Fruit fly (Drosophila melanogaster): ENCODE results near the gene CstF50.
A peak's percentile ranks its signal among the peaks of the same experiment; 100 is the strongest.

CstF50 gene

DNA sequence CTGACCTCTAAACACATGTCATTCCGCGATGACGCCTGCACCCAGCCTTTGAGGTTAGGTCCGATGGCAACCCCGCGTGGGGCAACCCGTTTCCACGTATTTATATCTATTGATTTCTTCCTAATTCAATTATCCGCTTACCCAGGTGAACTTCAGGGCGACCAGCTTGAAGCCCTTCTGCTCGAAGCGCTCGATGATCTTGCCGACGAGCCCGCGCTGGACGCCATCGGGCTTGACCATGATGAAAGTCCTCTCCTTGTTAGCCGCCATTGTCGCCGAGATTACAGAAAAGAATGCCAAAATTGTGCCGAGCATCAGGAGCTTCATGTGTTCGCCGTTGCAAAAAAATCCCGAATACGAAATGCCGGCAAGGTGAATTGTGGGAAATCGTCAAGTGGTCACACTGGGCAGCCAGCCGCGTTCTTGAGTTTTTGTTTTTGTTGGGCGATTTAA, 8.9 kb upstream of the CstF50 start, which contains the start of gene awd (continued):
- TF ChIP-seq CG8319 (GFP tag; optimal IDR thresholded peaks at IDR 0.05) (no peak), CG7368 (GFP tag; optimal IDR thresholded peaks at IDR 0.05) (no peak), Lpt (GFP tag; optimal IDR thresholded peaks at IDR 0.05) (no peak), CG32006 (GFP tag; optimal IDR thresholded peaks at IDR 0.05) (no peak), CG15336 (GFP tag; IDR thresholded peaks at IDR 0.05) (no peak), esn (GFP tag; optimal IDR thresholded peaks at IDR 0.05) (peak; percentile 35), CG4318 (GFP tag; optimal IDR thresholded peaks at IDR 0.05) (no peak), CG6792 (GFP tag; optimal IDR thresholded peaks at IDR 0.05) (no peak), achi (GFP tag; optimal IDR thresholded peaks at IDR 0.05) (peak; percentile 18), Hr38 (GFP tag; optimal IDR thresholded peaks at IDR 0.05) (no peak), CG6808 (GFP tag; optimal IDR thresholded peaks at IDR 0.05) (peak; percentile 25), CG8119 (GFP tag; IDR thresholded peaks at IDR 0.05) (peak; percentile 49; the same call in 2 of the 3 replicates), dsx (GFP tag; optimal IDR thresholded peaks at IDR 0.05; ENCODE audit: poor library complexity, severe bottlenecking) (peak; percentile 10), CG8632 (GFP tag; optimal IDR thresholded peaks at IDR 0.05) (no peak), ss (GFP tag; optimal IDR thresholded peaks at IDR 0.05) (peak; percentile 42 to 47), Gug (GFP tag; IDR thresholded peaks at IDR 0.05) (no peak), spab (GFP tag; optimal IDR thresholded peaks at IDR 0.05) (no peak), Met (GFP tag; optimal IDR thresholded peaks at IDR 0.05) (peak; percentile 6), Sox14 (GFP tag; optimal IDR thresholded peaks at IDR 0.05) (peak; percentile 57)

DNA sequence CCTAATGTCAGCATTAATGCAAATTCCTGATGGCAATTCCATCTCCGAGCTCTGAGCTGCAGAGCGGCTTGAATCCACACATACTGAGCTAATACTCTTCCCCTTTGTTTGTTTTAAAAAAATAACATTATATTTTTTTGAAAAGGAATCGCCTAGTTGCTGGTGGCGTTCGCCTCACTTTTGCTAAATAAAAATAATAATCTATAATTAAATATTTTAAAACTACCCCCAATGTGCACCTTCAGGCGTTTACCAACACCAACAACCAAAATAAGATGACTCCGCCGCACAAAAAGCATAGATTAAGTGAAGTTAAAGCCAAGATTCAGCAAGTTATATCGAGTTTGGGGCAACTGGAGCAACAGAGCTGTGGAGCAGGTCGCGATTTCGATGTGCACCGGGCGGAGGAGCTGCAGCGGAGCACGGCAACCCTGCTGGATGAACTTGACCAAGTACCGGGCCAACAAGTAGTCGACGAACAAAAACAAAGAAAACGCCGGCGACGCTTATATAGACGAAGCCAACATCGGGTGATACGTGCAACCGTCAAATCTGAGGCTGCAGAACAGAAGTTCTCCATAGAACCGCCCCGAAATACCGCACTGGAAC, 7.4 kb upstream of the CstF50 start, which contains the start of gene CG1896:
Gene CG1896 (plus strand): TSS at position 239 of the 609 bp plus-strand sequence.
- peak; percentile 20 for TF ChIP-seq CG6792 (GFP tag; optimal IDR thresholded peaks at IDR 0.05)
- peak; percentile 60 for TF ChIP-seq CG31627 (GFP tag; optimal IDR thresholded peaks at IDR 0.05)
- peak; percentile 85 for TF ChIP-seq eg (GFP tag; IDR thresholded peaks at IDR 0.05)
- TF ChIP-seq pdm3 (GFP tag; optimal IDR thresholded peaks at IDR 0.05), result peak; percentile 73
- peak; percentile 11 for TF ChIP-seq spab (GFP tag; optimal IDR thresholded peaks at IDR 0.05)
- TF ChIP-seq Sox102F (GFP tag; optimal IDR thresholded peaks at IDR 0.05), result no peak
- TF ChIP-seq acj6 (GFP tag; optimal IDR thresholded peaks at IDR 0.05), result peak; percentile 75
- TF ChIP-seq Hr38 (GFP tag; optimal IDR thresholded peaks at IDR 0.05), result no peak
- TF ChIP-seq CG1621 (tag; optimal IDR thresholded peaks at IDR 0.05), result peak; percentile 43
- peak; percentile 51 for TF ChIP-seq Eip75B (GFP tag; optimal IDR thresholded peaks at IDR 0.05)
- TF ChIP-seq topi (GFP tag; optimal IDR thresholded peaks at IDR 0.05), result peak; percentile 70
- peak; percentile 49 for TF ChIP-seq Gug (GFP tag; IDR thresholded peaks at IDR 0.05)
- peak; percentile 60 for TF ChIP-seq CG15336 (GFP tag; IDR thresholded peaks at IDR 0.05)
- TF ChIP-seq CG7368 (GFP tag; optimal IDR thresholded peaks at IDR 0.05), result peak; percentile 32
- peak; percentile 24 for TF ChIP-seq CG16779 (tag; optimal IDR thresholded peaks at IDR 0.05)
- peak; percentile 77 for TF ChIP-seq achi (GFP tag; optimal IDR thresholded peaks at IDR 0.05)
- TF ChIP-seq fd85E (GFP tag; optimal IDR thresholded peaks at IDR 0.05), result no peak
- TF ChIP-seq net (GFP tag; optimal IDR thresholded peaks at IDR 0.05), result peak; percentile 73
- no peak for TF ChIP-seq Eip93F (GFP tag; optimal IDR thresholded peaks at IDR 0.05)
- TF ChIP-seq vri (GFP tag; optimal IDR thresholded peaks at IDR 0.05), result no peak
- TF ChIP-seq CG32006 (GFP tag; optimal IDR thresholded peaks at IDR 0.05), result peak; percentile 65
- TF ChIP-seq Ets96B (tag; optimal IDR thresholded peaks at IDR 0.05), result peak; percentile 51
- peak; percentile 55 for TF ChIP-seq Hr39 (GFP tag; optimal IDR thresholded peaks at IDR 0.05)
- peak; percentile 10 for TF ChIP-seq Lpt (GFP tag; optimal IDR thresholded peaks at IDR 0.05)
- TF ChIP-seq cyc (GFP tag; optimal IDR thresholded peaks at IDR 0.05), result peak; percentile 53
- TF ChIP-seq Met (GFP tag; optimal IDR thresholded peaks at IDR 0.05), result peak; percentile 69
- TF ChIP-seq Hr4 (GFP tag; optimal IDR thresholded peaks at IDR 0.05), result peak; percentile 64
- no peak for TF ChIP-seq fkh (GFP tag; optimal IDR thresholded peaks at IDR 0.05)
- no peak for TF ChIP-seq CG9139 (GFP tag; optimal IDR thresholded peaks at IDR 0.05)
- no peak for TF ChIP-seq Ets21C (GFP tag; optimal IDR thresholded peaks at IDR 0.05)
- no peak for TF ChIP-seq CG6854 (GFP tag; optimal IDR thresholded peaks at IDR 0.05)
- TF ChIP-seq Sox15 (GFP tag; optimal IDR thresholded peaks at IDR 0.05), result peak; percentile 31
- no peak for TF ChIP-seq CG4318 (GFP tag; optimal IDR thresholded peaks at IDR 0.05)
- TF ChIP-seq CG3919 (GFP tag; optimal IDR thresholded peaks at IDR 0.05), result peak; percentile 74
- peak; percentile 58 for TF ChIP-seq CG8632 (GFP tag; optimal IDR thresholded peaks at IDR 0.05)
- peak; percentile 83 for TF ChIP-seq CG6163 (GFP tag; IDR thresholded peaks at IDR 0.05)
- peak; percentile 73 for TF ChIP-seq Sox14 (GFP tag; optimal IDR thresholded peaks at IDR 0.05)
- TF ChIP-seq CG11902 (GFP tag; optimal IDR thresholded peaks at IDR 0.05), result no peak
- no peak for TF ChIP-seq Blimp-1 (GFP tag; optimal IDR thresholded peaks at IDR 0.05)
- no peak for TF ChIP-seq fd59A (GFP tag; optimal IDR thresholded peaks at IDR 0.05)
- peak; percentile 66 for TF ChIP-seq lz (GFP tag; optimal IDR thresholded peaks at IDR 0.05)

All from whole organism, prepupa.